Fruit fly (Drosophila melanogaster) whole organism, adult: ENCODE results near the gene CG34250.

Experiments
- Crg-1 ChIP-seq: fragments of 200-800 bp; sonication (Bioruptor generic); optimal IDR thresholded peaks from 2 replicates; lab custom pipeline; 2016; ENCODE audit warnings: missing biosample characterization, missing genetic modification characterization
- Mnt ChIP-seq: fragments of 200-800 bp; sonication (Bioruptor generic); optimal IDR thresholded peaks from 2 replicates; lab custom pipeline; 2016; ENCODE audit warnings: missing biosample characterization, mild to moderate bottlenecking, missing genetic modification characterization
- bab1 ChIP-seq: fragments of 200-800 bp; sonication (Bioruptor generic); optimal IDR thresholded peaks from 3 replicates; lab custom pipeline; 2019; ENCODE audit warnings: missing biosample characterization, mild to moderate bottlenecking, missing genetic modification characterization, moderate library complexity
- cic ChIP-seq: fragments of 200-800 bp; sonication (Bioruptor generic); optimal IDR thresholded peaks from 2 replicates; lab custom pipeline; 2017; ENCODE audit warnings: missing biosample characterization, mild to moderate bottlenecking, missing genetic modification characterization, moderate library complexity
- cnc ChIP-seq, 2 experiments: fragments of >200 bp; optimal IDR thresholded peaks; 2 replicates each; lab custom pipeline; 2017
- ovo ChIP-seq: fragments of 200-800 bp; sonication (Bioruptor generic); optimal IDR thresholded peaks from 2 replicates; lab custom pipeline; 2016; ENCODE audit warnings: missing biosample characterization, missing genetic modification characterization
- tj ChIP-seq: fragments of 200-800 bp; sonication (Bioruptor generic); optimal IDR thresholded peaks from 3 replicates; lab custom pipeline; 2017; ENCODE audit warnings: missing biosample characterization, mild to moderate bottlenecking, missing genetic modification characterization, moderate library complexity

DNA sequence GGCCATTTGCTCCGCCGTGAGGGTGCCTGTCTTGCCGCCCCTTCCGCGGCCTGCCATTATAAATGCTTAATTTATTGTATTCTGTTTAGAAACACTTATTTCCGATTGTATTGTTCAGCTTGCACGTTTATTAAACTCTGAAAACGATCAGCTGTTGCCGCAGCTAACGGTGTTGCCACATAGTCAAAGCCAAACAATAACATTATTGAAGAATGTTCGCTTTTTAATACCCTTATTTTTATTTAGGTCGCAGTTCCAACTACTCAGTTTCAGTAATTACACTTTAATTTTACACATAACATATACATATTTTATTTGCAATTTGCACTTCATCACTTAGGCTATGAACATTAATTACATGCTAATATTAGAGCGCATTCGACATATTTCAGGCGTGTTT lies 49.0 kb upstream of the CG34250 start, which contains the start of gene Polr3G:
- TF ChIP-seq cic (GFP tag; lab: Kevin White, UChicago): no peak
- TF ChIP-seq bab1 (GFP tag; lab: Kevin White, UChicago): peak; percentile 21
- no peak for TF ChIP-seq ovo (GFP tag; lab: Kevin White, UChicago)
- TF ChIP-seq Mnt (GFP tag; lab: Kevin White, UChicago): peak; percentile 4
- TF ChIP-seq tj: no peak
- TF ChIP-seq Crg-1 (GFP tag; lab: Kevin White, UChicago): no peak
- no peak for TF ChIP-seq cnc (optimal IDR thresholded peaks at IDR 0.05; lab: Kevin White, UChicago)
